Fruit fly (Drosophila melanogaster): ENCODE data around the gene Sdr.
A peak's percentile ranks its signal among the peaks of the same experiment; 100 is the strongest.

The Sdr gene

dm6 chr3R:14886011-14886534 lies 32.4 kb upstream of the Sdr start, which contains the start of the genes Rrp6, CG33331 and CG33332 (continued):
- peak; percentile 55; the same call in 1 of the 3 replicates for TF ChIP-seq ken (GFP tag; IDR thresholded peaks at IDR 0.05)
- peak; percentile 49 for TF ChIP-seq unc-4 (GFP tag; IDR thresholded peaks at IDR 0.05; ENCODE audit: partially characterized antibody)
- TF ChIP-seq hbn (GFP tag; IDR thresholded peaks at IDR 0.05; ENCODE audit: partially characterized antibody) = peak; percentile 48
- TF ChIP-seq CG7987 (GFP tag; optimal IDR thresholded peaks at IDR 0.05) = peak; percentile 57
- TF ChIP-seq CG31224 (GFP tag; IDR thresholded peaks at IDR 0.05) = peak; percentile 48; the same call in 1 of the 2 replicates
- peak; percentile 41; the same call in 1 of the 3 replicates for TF ChIP-seq Doc3 (GFP tag; IDR thresholded peaks at IDR 0.05; ENCODE audit: partially characterized antibody)
- TF ChIP-seq CG9609 (GFP tag; optimal IDR thresholded peaks at IDR 0.05) = peak; percentile 60
- TF ChIP-seq CG16779 (GFP tag; IDR thresholded peaks at IDR 0.05) = 0 out of 2 replicates have a peak, but pooled peaks have one; percentile 21
- no peak for TF ChIP-seq tna (GFP tag; IDR thresholded peaks at IDR 0.05; ENCODE audit: partially characterized antibody)
- TF ChIP-seq CG13624 (GFP tag; optimal IDR thresholded peaks at IDR 0.05) = peak; percentile 51
- TF ChIP-seq ab (GFP tag; optimal IDR thresholded peaks at IDR 0.05) = no peak
- no peak for TF ChIP-seq Doc2 (GFP tag; IDR thresholded peaks at IDR 0.05)
- TF ChIP-seq CG15011 (GFP tag; optimal IDR thresholded peaks at IDR 0.05) = no peak
- TF ChIP-seq CG11085 (GFP tag; IDR thresholded peaks at IDR 0.05) = peak; percentile 61
- peak; percentile 33 for TF ChIP-seq CG9876 (GFP tag; optimal IDR thresholded peaks at IDR 0.05)
- peak; percentile 58 for TF ChIP-seq Bgb (GFP tag; IDR thresholded peaks at IDR 0.05; ENCODE audit: partially characterized antibody)
- TF ChIP-seq zfh1 (GFP tag; IDR thresholded peaks at IDR 0.05) = peak; percentile 47; the same call in 1 of the 3 replicates
- 0 out of 2 replicates have a peak, but pooled peaks have one; percentile 39 for TF ChIP-seq sna (GFP tag; IDR thresholded peaks at IDR 0.05; ENCODE audit: partially characterized antibody)
- TF ChIP-seq Antp (GFP tag; optimal IDR thresholded peaks at IDR 0.05) = peak; percentile 60
- peak; percentile 63 for TF ChIP-seq Xrp1 (GFP tag; IDR thresholded peaks at IDR 0.05)
- peak; percentile 50 for TF ChIP-seq knrl (GFP tag; IDR thresholded peaks at IDR 0.05; ENCODE audit: partially characterized antibody)
- peak; percentile 48; the same call in 1 of the 2 replicates for TF ChIP-seq CG7372 (GFP tag; IDR thresholded peaks at IDR 0.05)
- TF ChIP-seq C15 (GFP tag; IDR thresholded peaks at IDR 0.05) = 0 out of 3 replicates have a peak, but pooled peaks have one; percentile 6
- peak; percentile 46 for TF ChIP-seq CG8944 (GFP tag; optimal IDR thresholded peaks at IDR 0.05)
- TF ChIP-seq sob (GFP tag; IDR thresholded peaks at IDR 0.05) = peak; percentile 80
- peak; percentile 75 for TF ChIP-seq CG13424 (tag; optimal IDR thresholded peaks at IDR 0.05)
- TF ChIP-seq tx (GFP tag; optimal IDR thresholded peaks at IDR 0.05) = peak; percentile 64
- TF ChIP-seq CG1603 (tag; optimal IDR thresholded peaks at IDR 0.05) = peak; percentile 69
- no peak for TF ChIP-seq CG2129 (GFP tag; IDR thresholded peaks at IDR 0.05; ENCODE audit: partially characterized antibody)
- TF ChIP-seq Dbx (GFP tag; IDR thresholded peaks at IDR 0.05) = peak; percentile 68
- TF ChIP-seq bcd (GFP tag; optimal IDR thresholded peaks at IDR 0.05) = peak; percentile 67
- no peak for TF ChIP-seq jigr1 (GFP tag; IDR thresholded peaks at IDR 0.05)
- peak; percentile 10; the same call in 1 of the 2 replicates for TF ChIP-seq Taf1 (GFP tag; IDR thresholded peaks at IDR 0.05)
- TF ChIP-seq slp2 (GFP tag; optimal IDR thresholded peaks at IDR 0.05) = no peak
- 0 out of 4 replicates have a peak, but pooled peaks have one; percentile 56 for TF ChIP-seq Dll (GFP tag; IDR thresholded peaks at IDR 0.05; ENCODE audit: partially characterized antibody)
- TF ChIP-seq CG17359 (tag; optimal IDR thresholded peaks at IDR 0.05) = peak; percentile 68
- no peak for TF ChIP-seq crol (GFP tag; IDR thresholded peaks at IDR 0.05)
- peak; percentile 64 for TF ChIP-seq D19A (tag; optimal IDR thresholded peaks at IDR 0.05)
- peak; percentile 14 for TF ChIP-seq Atf3 (GFP tag; optimal IDR thresholded peaks at IDR 0.05)
- TF ChIP-seq pita (GFP tag; optimal IDR thresholded peaks at IDR 0.05) = no peak
- peak; percentile 71 for TF ChIP-seq PHDP (tag; optimal IDR thresholded peaks at IDR 0.05)
- peak; percentile 20 for TF ChIP-seq CG6765 (GFP tag; optimal IDR thresholded peaks at IDR 0.05)
- no peak for TF ChIP-seq bowl (GFP tag; IDR thresholded peaks at IDR 0.05)
- TF ChIP-seq CG4404 (GFP tag; IDR thresholded peaks at IDR 0.05) = peak; percentile 55
- no peak for TF ChIP-seq GATAe (GFP tag; conservative IDR thresholded peaks at IDR 0.05)
- peak in 1 of 2 experiments; percentile 28 for TF ChIP-seq insv (GFP tag; optimal IDR thresholded peaks at IDR 0.05)
- no peak for TF ChIP-seq tio (GFP tag; optimal IDR thresholded peaks at IDR 0.05)
- TF ChIP-seq CG8290 (GFP tag; optimal IDR thresholded peaks at IDR 0.05) = peak; percentile 35
- TF ChIP-seq CG8290 (tag; optimal IDR thresholded peaks at IDR 0.05) = no peak
- TF ChIP-seq nom (GFP tag; optimal IDR thresholded peaks at IDR 0.05) = peak; percentile 65

All from whole organism, embryonic.